Worm (Caenorhabditis elegans): ENCODE measurements around the gene K10G6.9.
A peak's percentile ranks its signal among the peaks of the same experiment; 100 is the strongest.

The K10G6.9 gene

DNA sequence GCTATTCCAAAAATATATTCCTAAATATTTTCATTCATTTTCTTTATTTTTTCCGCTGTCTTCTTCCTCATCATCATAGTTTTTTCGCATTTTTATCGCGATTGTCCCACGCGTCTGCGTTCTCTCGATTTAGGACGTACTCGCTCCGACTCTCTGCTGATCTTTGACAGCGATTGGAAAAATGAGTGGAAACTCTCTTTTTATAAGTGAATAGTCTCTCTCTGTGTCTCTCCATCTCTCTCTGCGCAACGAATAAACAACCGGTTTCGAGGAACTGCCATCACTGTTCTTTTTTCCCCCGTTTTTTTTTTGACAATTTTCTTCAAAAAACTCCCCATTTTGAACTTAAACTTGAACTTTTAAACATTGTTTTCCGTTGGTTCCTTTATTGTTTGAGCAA lies 20.7 kb upstream of the K10G6.9 start:
- TF ChIP-seq R02D3.7 (tag; optimal IDR thresholded peaks at IDR 0.05) (no peak), lin-39 (tag; optimal IDR thresholded peaks at IDR 0.05) (no peak), hmg-11 (tag; optimal IDR thresholded peaks at IDR 0.05) (no peak), elt-2 (tag; optimal IDR thresholded peaks at IDR 0.05) (no peak), nfya-1 (tag; optimal IDR thresholded peaks at IDR 0.05; ENCODE audit: insufficient read depth) (peak; percentile 40), nhr-25 (tag; optimal IDR thresholded peaks at IDR 0.05) (peak; percentile 54), zag-1 (tag; optimal IDR thresholded peaks at IDR 0.05) (no peak), ama-1 (optimal IDR thresholded peaks at IDR 0.05) (no peak), nhr-67 (tag; optimal IDR thresholded peaks at IDR 0.05) (no peak), skn-1 (tag; optimal IDR thresholded peaks at IDR 0.05) (no peak), unc-39 (tag; optimal IDR thresholded peaks at IDR 0.05) (no peak), nhr-43 (tag; optimal IDR thresholded peaks at IDR 0.05; ENCODE audit: poor library complexity, severe bottlenecking) (no peak), lsy-12 (tag; optimal IDR thresholded peaks at IDR 0.05) (no peak), ZK546.5 (tag; optimal IDR thresholded peaks at IDR 0.05) (no peak), egl-5 (tag; optimal IDR thresholded peaks at IDR 0.05) (no peak), pqm-1 (tag; optimal IDR thresholded peaks at IDR 0.05) (no peak), ztf-11 (tag; optimal IDR thresholded peaks at IDR 0.05) (no peak), nhr-77 (tag; optimal IDR thresholded peaks at IDR 0.05) (no peak), fkh-2 (tag; optimal IDR thresholded peaks at IDR 0.05) (no peak), pha-4 (tag; optimal IDR thresholded peaks at IDR 0.05) (peak; percentile 72), ceh-9 (tag; optimal IDR thresholded peaks at IDR 0.05) (no peak), nhr-23 (tag; optimal IDR thresholded peaks at IDR 0.05) (peak; percentile 62), nhr-12 (tag; optimal IDR thresholded peaks at IDR 0.05) (no peak), daf-12 (tag; optimal IDR thresholded peaks at IDR 0.05) (no peak), fkh-10 (GFP tag; optimal IDR thresholded peaks at IDR 0.05) (no peak), elt-1 (tag; optimal IDR thresholded peaks at IDR 0.05) (peak; percentile 55), lin-15B (tag; optimal IDR thresholded peaks at IDR 0.05) (no peak)

DNA sequence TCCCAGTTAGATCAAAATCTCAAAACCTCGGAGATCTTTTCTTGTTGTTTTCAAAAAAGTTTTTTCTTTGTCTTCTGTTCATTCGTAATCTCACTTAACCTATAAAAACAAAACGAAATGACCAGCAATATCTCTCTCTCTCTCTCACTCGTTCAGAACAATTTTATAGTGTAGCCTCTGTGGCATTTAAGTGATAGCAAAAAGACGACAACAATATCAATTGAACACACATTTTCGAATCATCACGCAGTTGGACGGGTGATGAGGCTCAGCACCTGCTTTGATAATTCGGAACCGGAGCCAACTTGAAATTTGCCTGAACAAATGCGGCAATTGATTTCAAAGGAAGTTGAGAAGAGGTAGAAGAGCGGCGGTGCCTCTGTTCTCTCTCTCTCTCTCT lies 19.7 kb upstream of the K10G6.9 start:
- TF ChIP-seq sea-2 (GFP tag; optimal IDR thresholded peaks at IDR 0.05) (no peak), fkh-10 (GFP tag; optimal IDR thresholded peaks at IDR 0.05) (no peak), tbx-2 (tag; optimal IDR thresholded peaks at IDR 0.05) (no peak), elt-1 (tag; optimal IDR thresholded peaks at IDR 0.05) (no peak), nhr-237 (tag; optimal IDR thresholded peaks at IDR 0.05) (no peak), elt-3 (tag; optimal IDR thresholded peaks at IDR 0.05) (no peak), ztf-11 (tag; optimal IDR thresholded peaks at IDR 0.05) (no peak), eor-1 (tag; optimal IDR thresholded peaks at IDR 0.05) (no peak), pqm-1 (tag; optimal IDR thresholded peaks at IDR 0.05) (no peak), unc-62 (GFP tag; optimal IDR thresholded peaks at IDR 0.05) (no peak), unc-39 (tag; optimal IDR thresholded peaks at IDR 0.05) (no peak), ztf-4 (tag; optimal IDR thresholded peaks at IDR 0.05) (no peak), ceh-16 (tag; optimal IDR thresholded peaks at IDR 0.05) (no peak), snpc-4 (tag; optimal IDR thresholded peaks at IDR 0.05) (no peak)

DNA sequence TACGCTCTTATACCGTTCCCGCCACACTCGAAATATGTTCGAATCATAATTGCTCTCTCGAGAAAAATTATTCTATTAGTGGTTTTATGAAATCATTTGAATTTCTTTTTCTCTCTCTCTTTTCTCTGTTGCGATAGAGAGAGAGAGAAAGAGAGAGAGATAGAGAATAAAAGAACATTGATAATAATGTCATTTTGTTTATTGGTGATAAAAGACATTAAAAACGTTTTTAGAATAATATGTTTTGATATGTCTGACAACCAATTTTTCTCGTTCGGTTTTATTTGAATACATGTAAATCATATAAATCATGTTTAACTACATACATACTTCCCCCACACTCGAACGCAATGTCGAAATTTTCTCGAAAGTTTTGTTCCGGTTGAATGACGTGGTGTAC lies 19.1 kb upstream of the K10G6.9 start:
- TF ChIP-seq ceh-82 (tag; optimal IDR thresholded peaks at IDR 0.05), result no peak
- TF ChIP-seq lin-15B (tag; optimal IDR thresholded peaks at IDR 0.05), result no peak
- no peak for TF ChIP-seq lin-39 (tag; optimal IDR thresholded peaks at IDR 0.05)
- TF ChIP-seq elt-1 (tag; optimal IDR thresholded peaks at IDR 0.05), result no peak
- no peak for TF ChIP-seq hmg-11 (tag; optimal IDR thresholded peaks at IDR 0.05)
- no peak for TF ChIP-seq nhr-28 (tag; optimal IDR thresholded peaks at IDR 0.05)
- no peak for TF ChIP-seq unc-39 (tag; optimal IDR thresholded peaks at IDR 0.05)
- no peak for TF ChIP-seq ceh-16 (tag; optimal IDR thresholded peaks at IDR 0.05)
- TF ChIP-seq lsy-12 (tag; optimal IDR thresholded peaks at IDR 0.05), result no peak
- TF ChIP-seq egl-5 (tag; optimal IDR thresholded peaks at IDR 0.05), result peak; percentile 63
- TF ChIP-seq egl-27 (tag; optimal IDR thresholded peaks at IDR 0.05), result no peak
- TF ChIP-seq nhr-77 (tag; optimal IDR thresholded peaks at IDR 0.05), result no peak
- no peak for TF ChIP-seq fkh-10 (GFP tag; optimal IDR thresholded peaks at IDR 0.05)
- peak; percentile 30 for TF ChIP-seq pqm-1 (tag; optimal IDR thresholded peaks at IDR 0.05)
- peak; percentile 69 for TF ChIP-seq elt-2 (tag; optimal IDR thresholded peaks at IDR 0.05)
- no peak for TF ChIP-seq mdl-1 (tag; optimal IDR thresholded peaks at IDR 0.05)
- TF ChIP-seq sea-2 (GFP tag; optimal IDR thresholded peaks at IDR 0.05), result no peak
- TF ChIP-seq pha-4 (tag; optimal IDR thresholded peaks at IDR 0.05), result peak; percentile 30
- TF ChIP-seq fos-1 (tag; optimal IDR thresholded peaks at IDR 0.05), result no peak
- no peak for TF ChIP-seq ceh-28 (tag; optimal IDR thresholded peaks at IDR 0.05)
- no peak for TF ChIP-seq zag-1 (tag; optimal IDR thresholded peaks at IDR 0.05)
- TF ChIP-seq ztf-11 (tag; optimal IDR thresholded peaks at IDR 0.05), result no peak
- TF ChIP-seq nhr-76 (tag; optimal IDR thresholded peaks at IDR 0.05), result no peak

All from whole organism, L3 larva.